Worm (Caenorhabditis elegans) whole organism, young adult: Measurements from ENCODE around the gene zfp-3.

Experiments used
- B0261.1 ChIP-seq: sonication (generic microtip); optimal IDR thresholded peaks from 2 replicates; lab custom pipeline; 2016; ENCODE audit warnings: mild to moderate bottlenecking, missing genetic modification characterization, moderate library complexity, missing compliant biosample characterization
- D2030.7 ChIP-seq: fragments of 200-800 bp; sonication (Bioruptor generic); IDR thresholded peaks from 2 replicates; pipeline ENCODE4 v1.3.6; 2022; ENCODE audit warnings: missing genetic modification reagents, missing genetic modification characterization, missing compliant biosample characterization
- F10E7.11 ChIP-seq: sonication (generic microtip); optimal IDR thresholded peaks from 2 replicates; lab custom pipeline; 2017; ENCODE audit warnings: mild to moderate bottlenecking, missing genetic modification characterization, moderate library complexity, missing compliant biosample characterization
- F22D6.2 ChIP-seq: sonication (generic microtip); optimal IDR thresholded peaks from 2 replicates; lab custom pipeline; 2016; ENCODE audit warnings: mild to moderate bottlenecking, missing genetic modification characterization, missing compliant biosample characterization
- F57A8.1 ChIP-seq: fragments of 200-800 bp; sonication (Bioruptor generic); optimal IDR thresholded peaks from 2 replicates; lab custom pipeline; 2018; ENCODE audit warnings: mild to moderate bottlenecking, missing genetic modification characterization, moderate library complexity, missing compliant biosample characterization
- F57C9.4 ChIP-seq: sonication (generic microtip); optimal IDR thresholded peaks from 2 replicates; lab custom pipeline; 2017; ENCODE audit warnings: mild to moderate bottlenecking, missing genetic modification characterization, missing compliant biosample characterization
- T07F8.4 ChIP-seq: sonication (generic microtip); optimal IDR thresholded peaks from 2 replicates; lab custom pipeline; 2016; ENCODE audit warnings: mild to moderate bottlenecking, missing genetic modification characterization, moderate library complexity, missing compliant biosample characterization
- Y53F4B.3 ChIP-seq: fragments of 200-800 bp; sonication (Bioruptor generic); IDR thresholded peaks from 2 replicates; pipeline ENCODE4 v1.3.6; 2022; ENCODE audit warnings: missing genetic modification reagents, missing genetic modification characterization, missing compliant biosample characterization
- Y53G8AR.9 ChIP-seq: fragments of 200-800 bp; sonication (Bioruptor generic); conservative IDR thresholded peaks from 2 replicates; pipeline ENCODE4 v1.3.6; 2022; ENCODE audit warnings: missing genetic modification reagents, missing genetic modification characterization, missing compliant biosample characterization
- Y56A3A.18 ChIP-seq: fragments of 200-800 bp; sonication (Bioruptor generic); IDR thresholded peaks from 2 replicates; pipeline ENCODE4 v1.3.6; 2022; ENCODE audit warnings: missing genetic modification reagents, missing genetic modification characterization, missing compliant biosample characterization
- ZK185.1 ChIP-seq: sonication (generic microtip); optimal IDR thresholded peaks from 2 replicates; lab custom pipeline; 2016; ENCODE audit warnings: mild to moderate bottlenecking, missing genetic modification characterization, missing compliant biosample characterization; ENCODE audit not compliant: poor library complexity, severe bottlenecking
- atf-7 ChIP-seq: sonication (generic microtip); optimal IDR thresholded peaks from 2 replicates; lab custom pipeline; 2017; ENCODE audit warnings: mild to moderate bottlenecking, missing genetic modification characterization, missing compliant biosample characterization
- athp-1 ChIP-seq: sonication (generic microtip); optimal IDR thresholded peaks from 2 replicates; lab custom pipeline; 2017; ENCODE audit warnings: mild to moderate bottlenecking, missing genetic modification characterization, missing compliant biosample characterization
- attf-5 ChIP-seq: fragments of 200-800 bp; sonication (Bioruptor generic); optimal IDR thresholded peaks from 2 replicates; lab custom pipeline; 2018; ENCODE audit warnings: mild to moderate bottlenecking, missing genetic modification characterization, missing compliant biosample characterization
- bed-1 ChIP-seq: fragments of 200-800 bp; sonication (Bioruptor generic); IDR thresholded peaks from 2 replicates; pipeline ENCODE4 v1.3.6; 2022; ENCODE audit warnings: missing genetic modification reagents, missing genetic modification characterization, missing compliant biosample characterization
- bed-2 ChIP-seq: fragments of 200-800 bp; sonication (Bioruptor generic); IDR thresholded peaks from 2 replicates; pipeline ENCODE4 v1.3.6; 2022; ENCODE audit warnings: missing genetic modification reagents, missing genetic modification characterization, missing compliant biosample characterization
- ccch-3 ChIP-seq: fragments of 200-800 bp; sonication (Bioruptor generic); optimal IDR thresholded peaks from 2 replicates; lab custom pipeline; 2018; ENCODE audit warnings: mild to moderate bottlenecking, missing genetic modification characterization, missing compliant biosample characterization
- ceh-100 ChIP-seq: fragments of 200-800 bp; sonication (Bioruptor generic); IDR thresholded peaks from 2 replicates; pipeline ENCODE4 v1.3.6; 2022; ENCODE audit warnings: missing genetic modification reagents, missing genetic modification characterization, missing compliant biosample characterization
- ceh-58 ChIP-seq: fragments of 200-800 bp; sonication (Bioruptor generic); IDR thresholded peaks from 2 replicates; pipeline ENCODE4 v1.3.6; 2022; ENCODE audit warnings: missing genetic modification characterization, missing compliant biosample characterization
- die-1 ChIP-seq: sonication (generic microtip); optimal IDR thresholded peaks from 2 replicates; lab custom pipeline; 2016; ENCODE audit warnings: missing genotype, mild to moderate bottlenecking, missing genetic modification characterization, missing compliant biosample characterization
- ekl-4 ChIP-seq: fragments of 200-800 bp; sonication (Bioruptor generic); IDR thresholded peaks from 2 replicates; pipeline ENCODE4 v1.3.6; 2022; ENCODE audit warnings: missing genetic modification reagents, missing genetic modification characterization, missing compliant biosample characterization
- him-1 ChIP-seq: sonication (generic microtip); optimal IDR thresholded peaks from 2 replicates; lab custom pipeline; 2016; ENCODE audit warnings: missing genotype, missing genetic modification reagents, missing genetic modification characterization, missing compliant biosample characterization
- hsf-1 ChIP-seq: fragments of 200-800 bp; sonication (Bioruptor generic); IDR thresholded peaks from 2 replicates; pipeline ENCODE4 v1.3.6; 2022; ENCODE audit warnings: missing genetic modification reagents, missing genetic modification characterization, missing compliant biosample characterization
- lag-1 ChIP-seq: fragments of 200-800 bp; sonication (Bioruptor generic); IDR thresholded peaks from 2 replicates; pipeline ENCODE4 v1.3.6; 2022; ENCODE audit warnings: missing genetic modification reagents, missing genetic modification characterization, missing compliant biosample characterization
- let-526 ChIP-seq: fragments of 200-800 bp; sonication (Bioruptor generic); IDR thresholded peaks from 2 replicates; pipeline ENCODE4 v1.3.6; 2022; ENCODE audit warnings: missing genetic modification reagents, missing genetic modification characterization, missing compliant biosample characterization
- lin-26 ChIP-seq: fragments of 200-800 bp; sonication (Bioruptor generic); IDR thresholded peaks from 2 replicates; pipeline ENCODE4 v1.3.6; 2022; ENCODE audit warnings: missing genetic modification reagents, missing genetic modification characterization, missing compliant biosample characterization
- lin-35 ChIP-seq, 3 experiments: fragments of 150-350 bp in 2 of 3; sonication (generic microtip) in 1 of 3; optimal IDR thresholded peaks; 2 replicates each; lab custom pipeline; 2014 to 2018; ENCODE audit warnings: missing biosample characterization in 3 of 3, missing genetic modification characterization in 3 of 3, missing genetic modification reagents in 3 of 3
- lin-54 ChIP-seq: fragments of 200-800 bp; sonication (Bioruptor generic); optimal IDR thresholded peaks from 2 replicates; lab custom pipeline; 2018; ENCODE audit warnings: mild to moderate bottlenecking, missing genetic modification characterization, missing compliant biosample characterization
- lsy-27 ChIP-seq: sonication (generic microtip); optimal IDR thresholded peaks from 2 replicates; lab custom pipeline; 2017; ENCODE audit warnings: missing genetic modification characterization, mild to moderate bottlenecking, missing compliant biosample characterization, antibody characterized with exemption, missing genotype, borderline replicate concordance; ENCODE audit not compliant: insufficient read depth
- madf-8 ChIP-seq: fragments of 200-800 bp; sonication (Bioruptor generic); conservative IDR thresholded peaks from 2 replicates; pipeline ENCODE4 v1.3.6; 2022; ENCODE audit warnings: missing genetic modification reagents, missing genetic modification characterization, missing compliant biosample characterization
- mxl-1 ChIP-seq: sonication (generic microtip); optimal IDR thresholded peaks from 2 replicates; lab custom pipeline; 2016; ENCODE audit warnings: missing genetic modification characterization, missing compliant biosample characterization
- nfyb-1 ChIP-seq: fragments of 200-800 bp; sonication (Bioruptor generic); IDR thresholded peaks from 2 replicates; pipeline ENCODE4 v1.3.6; 2022; ENCODE audit warnings: missing genetic modification reagents, missing genetic modification characterization, missing compliant biosample characterization
- nhr-27 ChIP-seq: fragments of 200-800 bp; sonication (Bioruptor generic); optimal IDR thresholded peaks from 2 replicates; lab custom pipeline; 2018; ENCODE audit warnings: mild to moderate bottlenecking, missing genetic modification characterization, moderate library complexity, missing compliant biosample characterization
- nhr-80 ChIP-seq: sonication (generic microtip); optimal IDR thresholded peaks from 2 replicates; lab custom pipeline; 2016; ENCODE audit warnings: missing genetic modification characterization, missing compliant biosample characterization
- pbrm-1 ChIP-seq: fragments of 200-800 bp; sonication (Bioruptor generic); IDR thresholded peaks from 2 replicates; pipeline ENCODE4 v1.3.6; 2022; ENCODE audit warnings: missing genetic modification reagents, missing genetic modification characterization, missing compliant biosample characterization
- rcor-1 ChIP-seq: fragments of 200-800 bp; sonication (Bioruptor generic); IDR thresholded peaks from 2 replicates; pipeline ENCODE4 v1.3.6; 2022; ENCODE audit warnings: missing genetic modification reagents, missing genetic modification characterization, missing compliant biosample characterization
- snpc-1.1 ChIP-seq: sonication (generic microtip); optimal IDR thresholded peaks from 2 replicates; lab custom pipeline; 2017; ENCODE audit warnings: missing genetic modification characterization, mild to moderate bottlenecking, missing compliant biosample characterization, antibody characterized with exemption, moderate library complexity, missing genotype, missing genetic modification reagents; ENCODE audit not compliant: insufficient read depth
- snpc-1.3 ChIP-seq: sonication (generic microtip); optimal IDR thresholded peaks from 2 replicates; lab custom pipeline; 2017; ENCODE audit warnings: missing genetic modification characterization, mild to moderate bottlenecking, missing compliant biosample characterization, antibody characterized with exemption, moderate library complexity, missing genotype, missing genetic modification reagents; ENCODE audit not compliant: insufficient read depth
- snpc-3.4 ChIP-seq: sonication (generic microtip); optimal IDR thresholded peaks from 2 replicates; lab custom pipeline; 2017; ENCODE audit warnings: missing genetic modification characterization, mild to moderate bottlenecking, missing compliant biosample characterization, antibody characterized with exemption, moderate library complexity, missing genotype, missing genetic modification reagents
- xnd-1 ChIP-seq: sonication (generic microtip); optimal IDR thresholded peaks from 2 replicates; lab custom pipeline; 2016; ENCODE audit warnings: missing genotype, missing genetic modification reagents, missing genetic modification characterization, missing compliant biosample characterization
- ztf-25 ChIP-seq: fragments of 200-800 bp; sonication (Bioruptor generic); IDR thresholded peaks from 2 replicates; pipeline ENCODE4 v1.3.6; 2022; ENCODE audit warnings: missing genetic modification reagents, missing genetic modification characterization, missing compliant biosample characterization

Gene zfp-3

ce11 chrX:1454385-1454784 is 7.9 kb upstream of the zfp-3 start (continued):
- TF ChIP-seq Y53F4B.3 (GFP tag; lab: Robert Waterston, UW) (no peak), bed-2 (peak; percentile 65; the same call in 1 of the 2 replicates), ZK185.1 (tag; lab: Kevin White, UChicago) (peak; percentile 59), mxl-1 (tag; lab: Kevin White, UChicago) (no peak), nhr-27 (peak; percentile 30), nhr-80 (tag; lab: Kevin White, UChicago) (peak; percentile 86), ceh-100 (no peak), F57C9.4 (no peak), snpc-1.1 (tag; lab: Kevin White, UChicago) (no peak), madf-8 (GFP tag; lab: Robert Waterston, UW) (no peak), B0261.1 (no peak), let-526 (GFP tag; lab: Robert Waterston, UW) (peak; percentile 81), pbrm-1 (peak; percentile 86), xnd-1 (tag; lab: Kevin White, UChicago) (no peak), bed-1 (GFP tag; lab: Robert Waterston, UW) (no peak), athp-1 (tag; lab: Kevin White, UChicago) (peak; percentile 21), lsy-27 (tag; lab: Kevin White, UChicago) (no peak), lin-26 (GFP tag; lab: Robert Waterston, UW) (0 out of 2 replicates have a peak, but pooled peaks have one; percentile 74), lag-1 (no peak), him-1 (tag; lab: Kevin White, UChicago) (no peak), hsf-1 (GFP tag; lab: Robert Waterston, UW) (0 out of 2 replicates have a peak, but pooled peaks have one; percentile 39), Y56A3A.18 (GFP tag; lab: Robert Waterston, UW) (peak; percentile 54), F57A8.1 (GFP tag; lab: Kevin White, UChicago) (no peak), rcor-1 (peak; percentile 25; the same call in 1 of the 2 replicates), D2030.7 (GFP tag; lab: Robert Waterston, UW) (no peak), attf-5 (GFP tag; lab: Kevin White, UChicago) (peak; percentile 93), ccch-3 (GFP tag; lab: Kevin White, UChicago) (no peak), die-1 (tag; lab: Kevin White, UChicago) (peak; percentile 61), F10E7.11 (tag; lab: Kevin White, UChicago) (peak; percentile 26), T07F8.4 (no peak)

DNA sequence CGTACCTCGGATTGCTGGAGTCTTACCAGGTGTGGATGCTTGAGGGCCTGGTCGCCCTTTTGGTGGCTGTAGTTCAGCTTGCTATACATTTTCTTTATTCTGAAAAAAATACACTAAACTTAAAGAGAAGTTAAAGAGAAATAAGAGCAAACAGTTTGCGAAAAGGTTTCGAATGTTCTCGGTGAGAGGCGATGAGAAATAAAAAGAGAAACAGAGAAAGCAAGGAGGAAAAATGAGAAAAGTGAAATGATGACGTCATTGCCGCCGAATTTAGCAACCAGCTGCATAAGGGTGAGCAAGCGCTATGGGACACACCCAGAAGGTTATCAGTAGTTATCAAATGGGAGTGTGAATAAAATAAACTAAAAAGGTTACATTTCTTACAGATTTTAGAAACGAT is 7.3 kb upstream of the zfp-3 start, which contains the start of gene cebp-1:
cebp-1 (minus strand) TSS at position 99 of the 400 bp plus-strand sequence.
- TF ChIP-seq atf-7 (tag; lab: Kevin White, UChicago), result peak; percentile 95
- no peak for TF ChIP-seq lin-35 (GFP tag; optimal IDR thresholded peaks at IDR 0.05; lab: Kevin White, UChicago)
- TF ChIP-seq, all 124 proteins: peak for 1

ce11 chrX:1451816-1452602 is 5.6 kb upstream of the zfp-3 start:
- TF ChIP-seq nfyb-1 (GFP tag; lab: Robert Waterston, UW), result peak; percentile 39; the same call in 1 of the 2 replicates
- TF ChIP-seq snpc-1.3 (tag; lab: Kevin White, UChicago), result no peak
- TF ChIP-seq F22D6.2 (tag; lab: Kevin White, UChicago), result no peak
- 0 out of 2 replicates have a peak, but pooled peaks have one; percentile 73 for TF ChIP-seq ceh-58
- TF ChIP-seq lin-35 (GFP tag; optimal IDR thresholded peaks at IDR 0.05; lab: Kevin White, UChicago), result peak in 1 of 3 experiments; percentile 56
- 0 out of 2 replicates have a peak, but pooled peaks have one; percentile 60 for TF ChIP-seq Y53G8AR.9 (GFP tag; lab: Robert Waterston, UW)
- TF ChIP-seq snpc-3.4 (tag; lab: Kevin White, UChicago), result no peak
- TF ChIP-seq nhr-27, result peak; percentile 35
- 0 out of 2 replicates have a peak, but pooled peaks have one; percentile 39 for TF ChIP-seq lin-26 (GFP tag; lab: Robert Waterston, UW)
- no peak for TF ChIP-seq lin-54 (GFP tag; lab: Kevin White, UChicago)
- TF ChIP-seq ztf-25, result no peak
- TF ChIP-seq ekl-4, result peak; percentile 11; the same call in 1 of the 2 replicates
